Fruit fly (Drosophila melanogaster): ENCODE data around the gene CG13606.
A peak's percentile ranks its signal among the peaks of the same experiment; 100 is the strongest.

The CG13606 gene

dm6 chr3R:24163556-24164022 lies 8.8 kb upstream of the CG13606 start, which contains the start of gene Apc2 (continued):
- TF ChIP-seq CG3995 (GFP tag; optimal IDR thresholded peaks at IDR 0.05): peak; percentile 60
- peak; percentile 30 for TF ChIP-seq Fer1 (GFP tag; optimal IDR thresholded peaks at IDR 0.05)
- TF ChIP-seq row (GFP tag; IDR thresholded peaks at IDR 0.05): peak; percentile 93
- TF ChIP-seq HLH4C (GFP tag; IDR thresholded peaks at IDR 0.05; ENCODE audit: partially characterized antibody): peak; percentile 27; the same call in 1 of the 3 replicates
- TF ChIP-seq Sry-β (GFP tag; optimal IDR thresholded peaks at IDR 0.05): peak; percentile 94
- peak; percentile 57 for TF ChIP-seq Oli (tag; optimal IDR thresholded peaks at IDR 0.05)
- TF ChIP-seq hbn (GFP tag; IDR thresholded peaks at IDR 0.05; ENCODE audit: partially characterized antibody): no peak; the same call in 1 of the 2 replicates
- TF ChIP-seq lbe (GFP tag; optimal IDR thresholded peaks at IDR 0.05): peak; percentile 14
- peak; percentile 49 for TF ChIP-seq CG10654 (GFP tag; optimal IDR thresholded peaks at IDR 0.05)
- TF ChIP-seq CG12299 (tag; optimal IDR thresholded peaks at IDR 0.05): peak; percentile 16
- no peak for TF ChIP-seq CG7271 (tag; optimal IDR thresholded peaks at IDR 0.05)
- TF ChIP-seq ken (GFP tag; IDR thresholded peaks at IDR 0.05): peak; percentile 59; the same call in 2 of the 3 replicates
- TF ChIP-seq CG8388 (GFP tag; optimal IDR thresholded peaks at IDR 0.05): peak; percentile 55
- TF ChIP-seq bcd (GFP tag; optimal IDR thresholded peaks at IDR 0.05): peak; percentile 57
- peak in 1 of 3 experiments; percentile 68 for TF ChIP-seq lola (GFP tag; optimal IDR thresholded peaks at IDR 0.05)
- no peak; the same call in 1 of the 2 replicates for TF ChIP-seq E2f2 (GFP tag; IDR thresholded peaks at IDR 0.05)
- peak; percentile 56; the same call in 1 of the 3 replicates for TF ChIP-seq tgo (GFP tag; IDR thresholded peaks at IDR 0.05)
- TF ChIP-seq nom (GFP tag; optimal IDR thresholded peaks at IDR 0.05): peak; percentile 17
- TF ChIP-seq MTF-1 (GFP tag; optimal IDR thresholded peaks at IDR 0.05; ENCODE audit: borderline replicate concordance): no peak
- no peak for TF ChIP-seq CG4360 (GFP tag; IDR thresholded peaks at IDR 0.05)
- TF ChIP-seq CG10267 (tag; optimal IDR thresholded peaks at IDR 0.05): peak; percentile 66
- TF ChIP-seq CG10366 (GFP tag; IDR thresholded peaks at IDR 0.05): peak; percentile 50
- TF ChIP-seq dimm (GFP tag; IDR thresholded peaks at IDR 0.05): no peak
- no peak for TF ChIP-seq HLHmδ (GFP tag; optimal IDR thresholded peaks at IDR 0.05)
- TF ChIP-seq wor (GFP tag; IDR thresholded peaks at IDR 0.05): 0 out of 2 replicates have a peak, but pooled peaks have one; percentile 12
- TF ChIP-seq CG4820 (GFP tag; optimal IDR thresholded peaks at IDR 0.05): peak; percentile 6
- TF ChIP-seq CG16815 (GFP tag; optimal IDR thresholded peaks at IDR 0.05): peak; percentile 18
- TF ChIP-seq Fer3 (tag; optimal IDR thresholded peaks at IDR 0.05): peak; percentile 69
- no peak for TF ChIP-seq pita (GFP tag; optimal IDR thresholded peaks at IDR 0.05)
- peak; percentile 75 for TF ChIP-seq CG18262 (tag; optimal IDR thresholded peaks at IDR 0.05)
- TF ChIP-seq Ets97D (GFP tag; optimal IDR thresholded peaks at IDR 0.05): peak; percentile 8
- peak; percentile 53 for TF ChIP-seq PHDP (tag; optimal IDR thresholded peaks at IDR 0.05)
- TF ChIP-seq repo (GFP tag; optimal IDR thresholded peaks at IDR 0.05): no peak
- peak; percentile 61 for TF ChIP-seq CG18476 (GFP tag; optimal IDR thresholded peaks at IDR 0.05)

dm6 chr3R:24169362-24169761 lies 3.1 kb upstream of the CG13606 start, which contains the start of gene CG5510:
Gene CG5510 (minus strand): TSS chr3R:24169562.
- TF ChIP-seq CG9932 (GFP tag; IDR thresholded peaks at IDR 0.05): peak; percentile 86
- TF ChIP-seq NC2β (GFP tag; optimal IDR thresholded peaks at IDR 0.05): peak; percentile 32
- peak; percentile 31 for TF ChIP-seq CG10147 (GFP tag; optimal IDR thresholded peaks at IDR 0.05)
- TF ChIP-seq CG34422 (GFP tag; IDR thresholded peaks at IDR 0.05): peak; percentile 93
- peak; percentile 29 for TF ChIP-seq scrt (GFP tag; optimal IDR thresholded peaks at IDR 0.05)
- peak; percentile 89 for TF ChIP-seq stwl (tag; optimal IDR thresholded peaks at IDR 0.05)
- TF ChIP-seq Adf1 (GFP tag; IDR thresholded peaks at IDR 0.05): peak; percentile 38; the same call in 1 of the 2 replicates
- peak in 1 of 2 experiments; percentile 45 for TF ChIP-seq bsh (GFP tag; optimal IDR thresholded peaks at IDR 0.05)
- TF ChIP-seq hb (GFP tag; IDR thresholded peaks at IDR 0.05; ENCODE audit: partially characterized antibody): peak; percentile 96
- 0 out of 3 replicates have a peak, but pooled peaks have one; percentile 21 for TF ChIP-seq ase (GFP tag; IDR thresholded peaks at IDR 0.05)
- TF ChIP-seq ken (GFP tag; IDR thresholded peaks at IDR 0.05): peak; percentile 79; the same call in 2 of the 3 replicates
- no peak for TF ChIP-seq CG17912 (GFP tag; optimal IDR thresholded peaks at IDR 0.05)
- peak; percentile 84 for TF ChIP-seq Dbx (GFP tag; IDR thresholded peaks at IDR 0.05)
- TF ChIP-seq CG5180 (GFP tag; optimal IDR thresholded peaks at IDR 0.05): no peak
- no peak for TF ChIP-seq CG31365 (tag; optimal IDR thresholded peaks at IDR 0.05)
- TF ChIP-seq CG32532 (GFP tag; IDR thresholded peaks at IDR 0.05): peak; percentile 65
- peak; percentile 62 for TF ChIP-seq CG8944 (GFP tag; optimal IDR thresholded peaks at IDR 0.05)

All from whole organism, embryonic.